Worm (Caenorhabditis elegans) whole organism, L4/young adult: Measurements from ENCODE around the gene F29A7.3.

Experiments
- dao-5 ChIP-seq: sonication (generic microtip); optimal IDR thresholded peaks from 2 replicates; lab custom pipeline; 2016; ENCODE audit warnings: missing genotype, missing genetic modification characterization, moderate library complexity, missing compliant biosample characterization
- him-1 ChIP-seq: sonication (generic microtip); optimal IDR thresholded peaks from 2 replicates; lab custom pipeline; 2016; ENCODE audit warnings: missing genotype, missing genetic modification reagents, missing genetic modification characterization, missing compliant biosample characterization

- TF ChIP-seq dao-5 (tag; lab: Kevin White, UChicago) (no peak), him-1 (tag; lab: Kevin White, UChicago) (no peak)
Measured at ce11 chrII:2797951-2798350, 44.9 kb downstream of the F29A7.3 start.
